Worm (Caenorhabditis elegans) whole organism, L4 larva: ENCODE measurements around the gene M02E1.1.

Source experiments
- D1046.2 ChIP-seq: fragments of 200-800 bp; sonication (Bioruptor generic); IDR thresholded peaks from 2 replicates; pipeline ENCODE4 v1.3.6; 2022; ENCODE audit warnings: missing genetic modification characterization, missing compliant biosample characterization
- F26F4.8 ChIP-seq: fragments of 200-800 bp; sonication (Bioruptor generic); conservative IDR thresholded peaks from 2 replicates; pipeline ENCODE4 v1.3.6; 2022; ENCODE audit warnings: missing genetic modification characterization, missing compliant biosample characterization
- F37D6.2 ChIP-seq: sonication (generic microtip); optimal IDR thresholded peaks from 2 replicates; lab custom pipeline; 2016; ENCODE audit warnings: mild to moderate bottlenecking, missing genetic modification characterization, missing compliant biosample characterization
- F44E2.7 ChIP-seq: fragments of 200-800 bp; sonication (Bioruptor generic); IDR thresholded peaks from 2 replicates; pipeline ENCODE4 v2.1.2; 2022; ENCODE audit warnings: missing genetic modification characterization, missing compliant biosample characterization
- F49E8.2 ChIP-seq: sonication (generic microtip); optimal IDR thresholded peaks from 2 replicates; lab custom pipeline; 2016; ENCODE audit warnings: missing compliant biosample characterization, mild to moderate bottlenecking, missing genetic modification characterization, borderline replicate concordance
- R02D3.7 ChIP-seq: fragments of 150-350 bp; sonication (generic microtip); optimal IDR thresholded peaks from 3 replicates; lab custom pipeline; 2014; ENCODE audit warnings: missing biosample characterization, missing genetic modification characterization
- Y5F2A.4 ChIP-seq: fragments of 200-800 bp; sonication (Bioruptor generic); optimal IDR thresholded peaks from 2 replicates; lab custom pipeline; 2018; ENCODE audit warnings: mild to moderate bottlenecking, missing genetic modification characterization, missing compliant biosample characterization
- ZK337.2 ChIP-seq: fragments of 200-800 bp; sonication (Bioruptor generic); IDR thresholded peaks from 2 replicates; pipeline ENCODE4 v1.3.6; 2022; ENCODE audit warnings: missing genetic modification reagents, missing genetic modification characterization, missing compliant biosample characterization
- aha-1 ChIP-seq: fragments of 150-350 bp; peaks from one replicate; lab custom pipeline; 2014; ENCODE audit warnings: missing biosample characterization, missing genetic modification characterization
- aly-2 ChIP-seq: sonication (generic microtip); optimal IDR thresholded peaks from 2 replicates; lab custom pipeline; 2018; ENCODE audit warnings: missing biosample characterization, missing genetic modification characterization
- arid-1 ChIP-seq: fragments of 200-800 bp; sonication (Bioruptor generic); conservative IDR thresholded peaks from 2 replicates; pipeline ENCODE4 v1.3.6; 2022; ENCODE audit warnings: missing genetic modification reagents, missing genetic modification characterization, missing compliant biosample characterization
- ceh-32 ChIP-seq: sonication (generic microtip); optimal IDR thresholded peaks from 2 replicates; lab custom pipeline; 2016; ENCODE audit warnings: mild to moderate bottlenecking, missing genetic modification characterization, missing compliant biosample characterization; ENCODE audit not compliant: poor library complexity
- ceh-82 ChIP-seq: sonication (generic microtip); optimal IDR thresholded peaks from 2 replicates; lab custom pipeline; 2017; ENCODE audit warnings: missing biosample characterization, missing genetic modification characterization
- ctbp-1 ChIP-seq: fragments of 200-800 bp; sonication (Bioruptor generic); IDR thresholded peaks from 2 replicates; pipeline ENCODE4 v1.3.6; 2022; ENCODE audit warnings: missing genetic modification reagents, missing genetic modification characterization, missing compliant biosample characterization
- daf-12 ChIP-seq: fragments of 150-350 bp; optimal IDR thresholded peaks from 2 replicates; lab custom pipeline; 2014; ENCODE audit warnings: missing biosample characterization, missing genetic modification reagents, missing genetic modification characterization
- daf-16 ChIP-seq, 3 experiments: sonication (generic microtip); optimal IDR thresholded peaks; 2 replicates each; lab custom pipeline; 2016 to 2017; ENCODE audit warnings: missing genetic modification characterization in 3 of 3, missing genetic modification reagents in 3 of 3, mild to moderate bottlenecking in 2 of 3, missing compliant biosample characterization in 2 of 3, missing biosample characterization in 1 of 3, moderate library complexity in 1 of 3
- dmd-8 ChIP-seq: fragments of 200-800 bp; sonication (Bioruptor generic); IDR thresholded peaks from 2 replicates; pipeline ENCODE4 v1.3.6; 2022; ENCODE audit warnings: missing genetic modification characterization, missing compliant biosample characterization
- duxl-1 ChIP-seq: sonication (generic microtip); optimal IDR thresholded peaks from 2 replicates; lab custom pipeline; 2016; ENCODE audit warnings: mild to moderate bottlenecking, missing genetic modification characterization, moderate library complexity, missing compliant biosample characterization; ENCODE audit not compliant: poor library complexity
- dve-1 ChIP-seq: sonication (generic microtip); optimal IDR thresholded peaks from 2 replicates; lab custom pipeline; 2017; ENCODE audit warnings: antibody characterized with exemption, mild to moderate bottlenecking, missing genetic modification characterization, missing compliant biosample characterization; ENCODE audit not compliant: insufficient read depth
- egl-43 ChIP-seq: fragments of 200-800 bp; sonication (Bioruptor generic); IDR thresholded peaks from 2 replicates; pipeline ENCODE4 v1.3.6; 2022; ENCODE audit warnings: missing genetic modification reagents, missing genetic modification characterization, missing compliant biosample characterization
- fos-1 ChIP-seq: fragments of 150-350 bp; optimal IDR thresholded peaks from 2 replicates; lab custom pipeline; 2014; ENCODE audit warnings: missing biosample characterization, missing genetic modification characterization
- hif-1 ChIP-seq, 2 experiments: sonication (generic microtip); optimal IDR thresholded peaks; 2 replicates each; lab custom pipeline; 2016 to 2017; ENCODE audit warnings: missing compliant biosample characterization in 2 of 2, missing genetic modification characterization in 2 of 2, missing genetic modification reagents in 2 of 2, missing genotype in 2 of 2, mild to moderate bottlenecking in 1 of 2
- hlh-11 ChIP-seq: fragments of 200-800 bp; sonication (Bioruptor generic); optimal IDR thresholded peaks from 2 replicates; lab custom pipeline; 2018; ENCODE audit warnings: mild to moderate bottlenecking, missing genetic modification characterization, missing compliant biosample characterization
- hmg-1.1 ChIP-seq: fragments of 200-800 bp; sonication (Bioruptor generic); IDR thresholded peaks from 2 replicates; pipeline ENCODE4 v1.3.6; 2022; ENCODE audit warnings: missing genetic modification reagents, missing genetic modification characterization, missing compliant biosample characterization
- lim-7 ChIP-seq: fragments of 200-800 bp; sonication (Bioruptor generic); IDR thresholded peaks from 2 replicates; pipeline ENCODE4 v1.3.6; 2022; ENCODE audit warnings: missing genetic modification characterization, missing compliant biosample characterization
- lin-15B ChIP-seq: fragments of 150-350 bp; sonication (generic microtip); optimal IDR thresholded peaks from 3 replicates; lab custom pipeline; 2014; ENCODE audit warnings: missing biosample characterization, missing genetic modification characterization
- lin-29 ChIP-seq: fragments of 200-800 bp; sonication (Bioruptor generic); IDR thresholded peaks from 2 replicates; pipeline ENCODE4 v1.3.6; 2022; ENCODE audit warnings: missing genetic modification reagents, missing genetic modification characterization, missing compliant biosample characterization
- lsy-2 ChIP-seq, 2 experiments: fragments of 150-350 bp in 1 of 2; sonication (generic microtip) in 1 of 2; optimal IDR thresholded peaks; 2 replicates each; lab custom pipeline; 2014 to 2017; ENCODE audit warnings: missing biosample characterization in 2 of 2, missing genetic modification characterization in 2 of 2
- madf-9 ChIP-seq: fragments of 200-800 bp; sonication (Bioruptor generic); conservative IDR thresholded peaks from 2 replicates; pipeline ENCODE4 v1.3.6; 2022; ENCODE audit warnings: missing genetic modification reagents, missing genetic modification characterization, missing compliant biosample characterization
- mdt-29 ChIP-seq: fragments of 200-800 bp; sonication (Bioruptor generic); IDR thresholded peaks from 2 replicates; pipeline ENCODE4 v1.3.6; 2022; ENCODE audit warnings: missing genetic modification reagents, missing genetic modification characterization, missing compliant biosample characterization
- nhr-10 ChIP-seq: fragments of 150-350 bp; optimal IDR thresholded peaks from 2 replicates; lab custom pipeline; 2014; ENCODE audit warnings: missing biosample characterization, missing genetic modification characterization
- nhr-102 ChIP-seq: sonication (generic microtip); optimal IDR thresholded peaks from 2 replicates; lab custom pipeline; 2016; ENCODE audit warnings: mild to moderate bottlenecking, missing genetic modification characterization, moderate library complexity, missing compliant biosample characterization
- nhr-28 ChIP-seq: fragments of 150-350 bp; optimal IDR thresholded peaks from 2 replicates; lab custom pipeline; 2014; ENCODE audit warnings: missing biosample characterization, missing genetic modification characterization
- nhr-41 ChIP-seq: fragments of 200-800 bp; sonication (Bioruptor generic); IDR thresholded peaks from 2 replicates; pipeline ENCODE4 v1.3.6; 2022; ENCODE audit warnings: missing genetic modification reagents, missing genetic modification characterization, missing compliant biosample characterization
- nhr-6 ChIP-seq: fragments of 150-350 bp; optimal IDR thresholded peaks from 2 replicates; lab custom pipeline; 2014; ENCODE audit warnings: missing biosample characterization, missing genetic modification characterization
- nhr-76 ChIP-seq: fragments of 150-350 bp; optimal IDR thresholded peaks from 2 replicates; lab custom pipeline; 2014; ENCODE audit warnings: missing biosample characterization, missing genetic modification characterization
- pha-4 ChIP-seq, 2 experiments: fragments of 150-350 bp in 1 of 2; fragments of 200-800 bp in 1 of 2; sonication (Bioruptor generic) in 1 of 2; IDR thresholded peaks in 1 of 2; optimal IDR thresholded peaks in 1 of 2; 2 replicates each; pipeline versions ENCODE4 v1.3.6 to Lab custom; 2014 to 2022; ENCODE audit warnings: missing genetic modification characterization in 2 of 2, missing genetic modification reagents in 2 of 2, missing biosample characterization in 1 of 2, missing compliant biosample characterization in 1 of 2
- pqm-1 ChIP-seq: sonication (generic microtip); optimal IDR thresholded peaks from 2 replicates; lab custom pipeline; 2017; ENCODE audit warnings: missing biosample characterization, missing genetic modification characterization
- rbr-2 ChIP-seq: sonication (generic microtip); optimal IDR thresholded peaks from 2 replicates; lab custom pipeline; 2016; ENCODE audit warnings: missing genotype, missing genetic modification characterization, missing compliant biosample characterization
- snpc-4 ChIP-seq: fragments of 150-350 bp; optimal IDR thresholded peaks from 2 replicates; lab custom pipeline; 2014; ENCODE audit warnings: missing biosample characterization, missing genetic modification characterization
- tra-1 ChIP-seq: fragments of 200-800 bp; sonication (Bioruptor generic); IDR thresholded peaks from 2 replicates; pipeline ENCODE4 v1.3.6; 2022; ENCODE audit warnings: missing genetic modification reagents, missing genetic modification characterization, missing compliant biosample characterization
- unc-62 ChIP-seq, 3 experiments: fragments of 150-350 bp in 1 of 3; sonication (generic microtip); optimal IDR thresholded peaks in 2 of 3; peaks in 1 of 3; 1 replicate in 1 of 3; 2 replicates in 2 of 3; lab custom pipeline; 2014 to 2017; ENCODE audit warnings: missing biosample characterization in 3 of 3, missing genetic modification characterization in 3 of 3, missing genetic modification reagents in 3 of 3, missing genotype in 1 of 3
- zag-1 ChIP-seq: fragments of 150-350 bp; optimal IDR thresholded peaks from 2 replicates; lab custom pipeline; 2014; ENCODE audit warnings: missing biosample characterization, missing genetic modification characterization
- zfp-3 ChIP-seq: fragments of 200-800 bp; sonication (Bioruptor generic); conservative IDR thresholded peaks from 2 replicates; pipeline ENCODE4 v1.3.6; 2022; ENCODE audit warnings: missing genetic modification reagents, missing genetic modification characterization, missing compliant biosample characterization
- zip-2 ChIP-seq: fragments of 150-350 bp; optimal IDR thresholded peaks from 2 replicates; lab custom pipeline; 2014; ENCODE audit warnings: missing biosample characterization, missing genetic modification characterization

The M02E1.1 gene

ce11 chrX:312908-313307, 13.0 kb upstream of the M02E1.1 start, which contains the start of gene M02E1.4:
M02E1.4 (plus strand) TSS chrX:313274.
- TF ChIP-seq daf-16 (GFP tag; optimal IDR thresholded peaks at IDR 0.05; lab: Kevin White, UChicago) (no peak), daf-16 (tag; optimal IDR thresholded peaks at IDR 0.05; lab: Kevin White, UChicago) (peak; percentile 95), egl-43 (GFP tag; lab: Robert Waterston, UW) (no peak), aly-2 (tag; lab: Kevin White, UChicago) (no peak), dve-1 (peak; percentile 15), madf-9 (GFP tag; lab: Robert Waterston, UW) (no peak), zfp-3 (GFP tag; lab: Robert Waterston, UW) (no peak), hlh-11 (tag; lab: Kevin White, UChicago) (peak; percentile 4), mdt-29 (GFP tag; lab: Robert Waterston, UW) (no peak), zip-2 (tag; lab: Kevin White, UChicago) (no peak), nhr-76 (no peak), nhr-102 (tag; lab: Kevin White, UChicago) (no peak), nhr-41 (GFP tag; lab: Robert Waterston, UW) (no peak), rbr-2 (tag; lab: Kevin White, UChicago) (no peak), aha-1 (tag; lab: Kevin White, UChicago) (peak; percentile 74), nhr-10 (tag; lab: Kevin White, UChicago) (no peak), Y5F2A.4 (no peak), zag-1 (no peak), lin-29 (GFP tag; lab: Robert Waterston, UW) (no peak), daf-12 (no peak), F26F4.8 (no peak), nhr-28 (tag; lab: Kevin White, UChicago) (peak; percentile 46), dmd-8 (no peak), arid-1 (no peak), F44E2.7 (no peak), lin-15B (no peak), ctbp-1 (GFP tag; lab: Robert Waterston, UW) (no peak), snpc-4 (tag; lab: Kevin White, UChicago) (no peak), pqm-1 (tag; lab: Kevin White, UChicago) (peak; percentile 56), ceh-82 (tag; lab: Kevin White, UChicago) (no peak), pha-4 (GFP tag; IDR thresholded peaks at IDR 0.05; lab: Robert Waterston, UW) (no peak), pha-4 (tag; optimal IDR thresholded peaks at IDR 0.05; lab: Kevin White, UChicago) (no peak), F37D6.2 (tag; lab: Kevin White, UChicago) (no peak), tra-1 (no peak), hmg-1.1 (GFP tag; lab: Robert Waterston, UW) (peak; percentile 26; the same call in 1 of the 2 replicates), hif-1 (tag; optimal IDR thresholded peaks at IDR 0.05; lab: Kevin White, UChicago) (no peak), D1046.2 (no peak), ceh-32 (tag; lab: Kevin White, UChicago) (no peak), unc-62 (GFP tag; optimal IDR thresholded peaks at IDR 0.05 in 1 of 2; lab: Kevin White, UChicago) (peak in 1 of 2 experiments; percentile 66), unc-62 (tag; optimal IDR thresholded peaks at IDR 0.05; lab: Kevin White, UChicago) (no peak), nhr-6 (tag; lab: Kevin White, UChicago) (no peak), lim-7 (GFP tag; lab: Robert Waterston, UW) (no peak), F49E8.2 (no peak), duxl-1 (tag; lab: Kevin White, UChicago) (no peak), ZK337.2 (GFP tag; lab: Robert Waterston, UW) (no peak), fos-1 (no peak), lsy-2 (tag; optimal IDR thresholded peaks at IDR 0.05; lab: Kevin White, UChicago) (no peak), R02D3.7 (tag; lab: Kevin White, UChicago) (no peak)
